Worm (Caenorhabditis elegans) whole organism, L4 larva: ENCODE results near the gene F54B11.11.

ENCODE experiments used
- F49E8.2 ChIP-seq: sonication (generic microtip); optimal IDR thresholded peaks from 2 replicates; lab custom pipeline; 2016; ENCODE audit warnings: missing compliant biosample characterization, mild to moderate bottlenecking, missing genetic modification characterization, borderline replicate concordance
- ceh-32 ChIP-seq: sonication (generic microtip); optimal IDR thresholded peaks from 2 replicates; lab custom pipeline; 2016; ENCODE audit warnings: mild to moderate bottlenecking, missing genetic modification characterization, missing compliant biosample characterization; ENCODE audit not compliant: poor library complexity
- hlh-30 ChIP-seq: sonication (generic microtip); optimal IDR thresholded peaks from 2 replicates; lab custom pipeline; 2017; ENCODE audit warnings: antibody characterized with exemption, mild to moderate bottlenecking, missing genetic modification characterization, missing compliant biosample characterization; ENCODE audit not compliant: insufficient read depth
- pha-4 ChIP-seq, 2 experiments: fragments of 150-350 bp in 1 of 2; fragments of 200-800 bp in 1 of 2; sonication (Bioruptor generic) in 1 of 2; IDR thresholded peaks in 1 of 2; optimal IDR thresholded peaks in 1 of 2; 2 replicates each; pipeline versions ENCODE4 v1.3.6 to Lab custom; 2014 to 2022; ENCODE audit warnings: missing genetic modification characterization in 2 of 2, missing genetic modification reagents in 2 of 2, missing biosample characterization in 1 of 2, missing compliant biosample characterization in 1 of 2
- snpc-4 ChIP-seq: fragments of 150-350 bp; optimal IDR thresholded peaks from 2 replicates; lab custom pipeline; 2014; ENCODE audit warnings: missing biosample characterization, missing genetic modification characterization
- unc-62 ChIP-seq, 3 experiments: fragments of 150-350 bp in 1 of 3; sonication (generic microtip); optimal IDR thresholded peaks in 2 of 3; peaks in 1 of 3; 1 replicate in 1 of 3; 2 replicates in 2 of 3; lab custom pipeline; 2014 to 2017; ENCODE audit warnings: missing biosample characterization in 3 of 3, missing genetic modification characterization in 3 of 3, missing genetic modification reagents in 3 of 3, missing genotype in 1 of 3
- zag-1 ChIP-seq: fragments of 150-350 bp; optimal IDR thresholded peaks from 2 replicates; lab custom pipeline; 2014; ENCODE audit warnings: missing biosample characterization, missing genetic modification characterization

DNA sequence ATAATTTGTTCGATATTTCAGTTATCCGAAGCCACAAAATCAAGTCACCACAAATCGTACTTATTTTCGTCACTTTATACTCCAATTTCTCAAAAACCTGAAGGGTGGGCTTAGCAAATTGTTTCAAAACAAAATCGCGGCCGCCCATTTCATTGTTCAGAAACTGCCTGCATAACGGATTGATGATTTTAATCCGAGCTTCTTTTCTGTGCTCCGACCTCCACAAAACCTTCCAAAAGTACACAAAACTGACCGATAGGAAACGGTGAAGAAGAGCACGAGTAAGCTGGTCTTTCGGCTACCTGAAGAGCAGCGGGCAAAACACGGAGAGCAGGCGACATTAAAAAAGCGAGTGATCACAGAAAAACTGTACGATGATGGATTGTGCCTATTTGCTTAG, 12.1 kb upstream of the F54B11.11 start, which contains the start of gene R01E6.2:
- TF ChIP-seq zag-1 (tag; lab: Kevin White, UChicago) (no peak), F49E8.2 (tag; lab: Kevin White, UChicago) (no peak), hlh-30 (tag; lab: Kevin White, UChicago) (no peak), pha-4 (GFP tag; IDR thresholded peaks at IDR 0.05; lab: Robert Waterston, UW) (no peak), pha-4 (tag; optimal IDR thresholded peaks at IDR 0.05; lab: Kevin White, UChicago) (no peak), snpc-4 (tag; lab: Kevin White, UChicago) (no peak), unc-62 (GFP tag; optimal IDR thresholded peaks at IDR 0.05 in 1 of 2; lab: Kevin White, UChicago) (no peak), unc-62 (tag; optimal IDR thresholded peaks at IDR 0.05; lab: Kevin White, UChicago) (no peak), ceh-32 (tag; lab: Kevin White, UChicago) (no peak)
